Fruit fly (Drosophila melanogaster): ENCODE results near the gene CG15879.

DNA sequence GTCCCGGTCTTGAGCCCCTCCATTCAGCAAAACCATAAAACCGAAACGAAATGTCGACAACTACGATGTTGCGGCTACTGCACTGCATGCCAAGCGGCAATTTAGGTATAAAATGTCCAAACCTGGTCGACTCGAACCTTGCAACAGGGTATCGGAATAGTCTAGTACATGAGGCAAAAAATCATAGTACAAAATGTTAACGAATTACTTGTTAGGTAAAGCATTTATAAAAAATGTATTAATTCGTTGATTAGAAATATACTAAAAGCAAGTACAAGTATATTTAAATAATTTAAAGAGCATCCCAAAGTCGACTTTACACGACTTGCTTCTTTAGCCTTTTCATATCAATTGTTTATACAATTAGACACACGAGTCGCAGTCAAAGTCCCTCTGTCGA lies 50.9 kb downstream of the CG15879 start:
- TF ChIP-seq psq (optimal IDR thresholded peaks at IDR 0.05) (no peak), h (optimal IDR thresholded peaks at IDR 0.05) (no peak)

Measured in Kc167 (cell line).